Worm (Caenorhabditis elegans) whole organism, mixed stage, embryonic: ENCODE measurements around the gene acr-14.

Source experiments
- ces-1 ChIP-seq: fragments of 150-350 bp; optimal IDR thresholded peaks from 2 replicates; lab custom pipeline; 2014; ENCODE audit warnings: missing biosample characterization, missing genetic modification reagents, missing genetic modification characterization
- cnd-1 ChIP-seq: fragments of 200-800 bp; sonication (Bioruptor generic); optimal IDR thresholded peaks from 2 replicates; lab custom pipeline; 2018; ENCODE audit warnings: mild to moderate bottlenecking, missing genetic modification characterization, missing compliant biosample characterization
- drap-1 ChIP-seq: fragments of 200-800 bp; sonication (Bioruptor generic); optimal IDR thresholded peaks from 3 replicates; lab custom pipeline; 2018; ENCODE audit warnings: mild to moderate bottlenecking, missing genetic modification characterization, missing compliant biosample characterization
- elt-1 ChIP-seq: sonication (generic microtip); optimal IDR thresholded peaks from 2 replicates; lab custom pipeline; 2017; ENCODE audit warnings: missing genetic modification characterization, mild to moderate bottlenecking, missing compliant biosample characterization, antibody characterized with exemption, moderate library complexity, borderline replicate concordance; ENCODE audit not compliant: insufficient read depth
- lin-13 ChIP-seq: fragments of 150-350 bp; optimal IDR thresholded peaks from 2 replicates; lab custom pipeline; 2014; ENCODE audit warnings: missing biosample characterization, missing genetic modification characterization
- nhr-12 ChIP-seq: fragments of 150-350 bp; optimal IDR thresholded peaks from 2 replicates; lab custom pipeline; 2014; ENCODE audit warnings: missing biosample characterization, missing genetic modification characterization
- pha-4 ChIP-seq: fragments of 150-350 bp; optimal IDR thresholded peaks from 2 replicates; lab custom pipeline; 2018; ENCODE audit warnings: missing biosample characterization, missing genetic modification reagents, missing genetic modification characterization
- unc-62 ChIP-seq: fragments of 150-350 bp; optimal IDR thresholded peaks from 2 replicates; lab custom pipeline; 2014; ENCODE audit warnings: missing biosample characterization, missing genetic modification reagents, missing genetic modification characterization

ce11 chrII:8178614-8179013 lies 1.6 kb upstream of the acr-14 start:
- TF ChIP-seq unc-62 (GFP tag; lab: Kevin White, UChicago) (no peak), elt-1 (tag; lab: Kevin White, UChicago) (no peak), lin-13 (tag; lab: Kevin White, UChicago) (no peak), ces-1 (GFP tag; lab: Kevin White, UChicago) (no peak), pha-4 (tag; lab: Kevin White, UChicago) (no peak), drap-1 (no peak), cnd-1 (tag; lab: Kevin White, UChicago) (no peak), nhr-12 (tag; lab: Kevin White, UChicago) (no peak)
